Worm (Caenorhabditis elegans): ENCODE data around the gene scl-12.

DNA sequence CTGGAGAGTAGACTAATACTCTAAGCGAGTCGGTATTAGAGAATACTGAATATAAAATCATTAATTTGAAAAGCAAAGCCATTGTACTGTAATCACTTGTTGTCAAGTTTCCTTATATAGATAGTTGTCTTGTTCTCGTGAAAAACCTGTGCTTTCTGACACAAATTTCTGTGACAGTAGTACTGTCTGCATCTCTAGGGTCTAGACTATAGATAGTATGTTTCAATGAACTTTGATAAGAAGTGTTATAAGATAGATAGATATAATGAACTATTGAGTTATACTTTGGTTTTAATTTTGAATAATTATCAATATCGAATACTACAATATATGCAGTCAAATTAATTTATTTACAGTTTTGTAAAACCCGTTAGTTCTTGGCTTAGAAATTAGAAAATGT lies 31.5 kb downstream of the scl-12 start, which contains the start of gene ugt-32:
- TF ChIP-seq W03F9.2 (tag; optimal IDR thresholded peaks at IDR 0.05) (no peak), him-1 (tag; optimal IDR thresholded peaks at IDR 0.05) (no peak)

Measured in whole organism, L4/young adult.